Fruit fly (Drosophila melanogaster) whole organism, adult: ENCODE results near the gene Hpr1.

Experiments
- CG1620 ChIP-seq: fragments of 200-800 bp; sonication (Bioruptor generic); optimal IDR thresholded peaks from 2 replicates; lab custom pipeline; 2016; ENCODE audit warnings: missing biosample characterization, missing genetic modification characterization
- CG7045 ChIP-seq: fragments of 200-800 bp; sonication (Bioruptor generic); optimal IDR thresholded peaks from 2 replicates; lab custom pipeline; 2017; ENCODE audit warnings: missing biosample characterization, mild to moderate bottlenecking, missing genetic modification characterization
- Clk ChIP-seq: fragments of 200-800 bp; sonication (Bioruptor generic); optimal IDR thresholded peaks from 2 replicates; lab custom pipeline; 2017; ENCODE audit warnings: missing biosample characterization, missing genetic modification characterization
- Crg-1 ChIP-seq: fragments of 200-800 bp; sonication (Bioruptor generic); optimal IDR thresholded peaks from 2 replicates; lab custom pipeline; 2016; ENCODE audit warnings: missing biosample characterization, missing genetic modification characterization
- ovo ChIP-seq: fragments of 200-800 bp; sonication (Bioruptor generic); optimal IDR thresholded peaks from 2 replicates; lab custom pipeline; 2016; ENCODE audit warnings: missing biosample characterization, missing genetic modification characterization
- pad ChIP-seq: fragments of 200-800 bp; sonication (Bioruptor generic); optimal IDR thresholded peaks from 3 replicates; lab custom pipeline; 2017; ENCODE audit warnings: missing biosample characterization, missing genetic modification characterization, mild to moderate bottlenecking, moderate library complexity, missing genetic modification reagents

DNA sequence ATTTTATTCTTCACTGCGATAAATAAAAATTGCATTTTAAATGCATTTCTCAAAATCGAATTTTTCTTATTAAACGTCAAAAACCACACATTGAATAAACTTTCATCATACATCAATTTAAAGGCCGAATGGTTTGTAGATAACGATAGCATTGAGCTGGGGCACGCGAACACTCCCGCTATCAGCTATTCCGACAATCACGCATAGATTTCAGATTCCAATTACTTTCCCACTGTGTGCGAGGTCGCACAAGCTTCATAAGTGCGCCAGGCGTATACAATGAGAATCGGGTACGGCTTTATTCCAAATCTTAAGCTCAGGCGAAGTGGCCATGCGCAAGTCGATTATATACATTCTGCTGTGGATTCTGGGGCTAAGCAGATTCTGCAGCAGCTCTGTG lies 510 bp upstream of the Hpr1 start, which contains the start of gene CG46303:
- TF ChIP-seq Clk (GFP tag; lab: Kevin White, UChicago) (no peak), ovo (GFP tag; lab: Kevin White, UChicago) (no peak), Crg-1 (GFP tag; lab: Kevin White, UChicago) (no peak), pad (GFP tag; lab: Kevin White, UChicago) (no peak), CG1620 (GFP tag; lab: Kevin White, UChicago) (no peak), CG7045 (GFP tag; lab: Kevin White, UChicago) (no peak)
